Fruit fly (Drosophila melanogaster): ENCODE measurements around the gene CG9577.
A peak's percentile ranks its signal among the peaks of the same experiment; 100 is the strongest.

dm6 chrX:20158943-20159385 lies 7.5 kb upstream of the CG9577 start:
- TF ChIP-seq CG8301 (tag; optimal IDR thresholded peaks at IDR 0.05) (peak; percentile 14), CG12605 (GFP tag; IDR thresholded peaks at IDR 0.05) (peak; percentile 64; the same call in 1 of the 2 replicates)

Data from whole organism, pupa.